Fruit fly (Drosophila melanogaster) whole organism, prepupa: ENCODE results near the gene Gr93b.

ENCODE experiments used
- Blimp-1 ChIP-seq: fragments of 200-800 bp; sonication (Bioruptor generic); optimal IDR thresholded peaks from 3 replicates; lab custom pipeline; 2017; ENCODE audit warnings: missing biosample characterization, missing genetic modification characterization, mild to moderate bottlenecking, moderate library complexity, missing genetic modification reagents
- CG10631 ChIP-seq: fragments of 200-800 bp; sonication (Bioruptor generic); optimal IDR thresholded peaks from 2 replicates; lab custom pipeline; 2016; ENCODE audit warnings: missing biosample characterization, missing genetic modification characterization
- CG10669 ChIP-seq: fragments of 200-800 bp; sonication (Bioruptor generic); optimal IDR thresholded peaks from 3 replicates; lab custom pipeline; 2018; ENCODE audit warnings: missing biosample characterization, mild to moderate bottlenecking, missing genetic modification characterization, moderate library complexity
- CG11294 ChIP-seq: fragments of 200-800 bp; sonication (Bioruptor generic); IDR thresholded peaks from 2 replicates; pipeline ENCODE4 v1.3.6; 2022; ENCODE audit warnings: missing biosample characterization, missing genetic modification characterization
- CG11902 ChIP-seq: fragments of 200-800 bp; sonication (Bioruptor generic); optimal IDR thresholded peaks from 3 replicates; lab custom pipeline; 2016; ENCODE audit warnings: missing biosample characterization, missing genetic modification characterization
- CG15336 ChIP-seq: fragments of 200-800 bp; sonication (Bioruptor generic); IDR thresholded peaks from 2 replicates; pipeline ENCODE4 v1.3.6; 2022; ENCODE audit warnings: missing biosample characterization, missing genetic modification characterization
- CG16779 ChIP-seq: fragments of 200-800 bp; sonication (Bioruptor generic); optimal IDR thresholded peaks from 3 replicates; lab custom pipeline; 2017; ENCODE audit warnings: missing biosample characterization, mild to moderate bottlenecking, missing genetic modification characterization
- CG3032 ChIP-seq: fragments of 200-800 bp; optimal IDR thresholded peaks from 2 replicates; lab custom pipeline; 2019; ENCODE audit warnings: missing biosample characterization, mild to moderate bottlenecking, missing genetic modification characterization, moderate library complexity
- CG31627 ChIP-seq: fragments of 200-800 bp; sonication (Bioruptor generic); optimal IDR thresholded peaks from 3 replicates; lab custom pipeline; 2016; ENCODE audit warnings: missing biosample characterization, missing genetic modification characterization
- CG34406 ChIP-seq: fragments of 200-800 bp; sonication (Bioruptor generic); optimal IDR thresholded peaks from 3 replicates; lab custom pipeline; 2016; ENCODE audit warnings: missing biosample characterization, missing genetic modification characterization
- CG3919 ChIP-seq: fragments of 200-800 bp; sonication (Bioruptor generic); optimal IDR thresholded peaks from 3 replicates; lab custom pipeline; 2016; ENCODE audit warnings: missing biosample characterization, missing genetic modification characterization
- CG4318 ChIP-seq: fragments of 200-800 bp; sonication (Bioruptor generic); optimal IDR thresholded peaks from 3 replicates; lab custom pipeline; 2017; ENCODE audit warnings: missing biosample characterization, mild to moderate bottlenecking, missing genetic modification characterization
- CG6163 ChIP-seq: fragments of 200-800 bp; sonication (Bioruptor generic); IDR thresholded peaks from 3 replicates; pipeline ENCODE4 v1.3.6; 2022; ENCODE audit warnings: missing biosample characterization, missing genetic modification characterization
- CG6276 ChIP-seq: fragments of 200-800 bp; sonication (Bioruptor generic); optimal IDR thresholded peaks from 2 replicates; lab custom pipeline; 2017; ENCODE audit warnings: missing biosample characterization, mild to moderate bottlenecking, missing genetic modification characterization
- CG6792 ChIP-seq: fragments of 200-800 bp; sonication (Bioruptor generic); optimal IDR thresholded peaks from 3 replicates; lab custom pipeline; 2016; ENCODE audit warnings: missing biosample characterization, missing genetic modification characterization
- CG7368 ChIP-seq: fragments of 200-800 bp; sonication (Bioruptor generic); optimal IDR thresholded peaks from 3 replicates; lab custom pipeline; 2016; ENCODE audit warnings: missing biosample characterization, missing genetic modification characterization
- CG8119 ChIP-seq: fragments of 200-800 bp; sonication (Bioruptor generic); IDR thresholded peaks from 3 replicates; pipeline ENCODE4 v1.3.6; 2022; ENCODE audit warnings: missing biosample characterization, missing genetic modification characterization
- CG9139 ChIP-seq: fragments of 200-800 bp; sonication (Bioruptor generic); optimal IDR thresholded peaks from 3 replicates; lab custom pipeline; 2017; ENCODE audit warnings: missing biosample characterization, mild to moderate bottlenecking, missing genetic modification characterization
- Eip75B ChIP-seq: fragments of 200-800 bp; sonication (Bioruptor generic); optimal IDR thresholded peaks from 3 replicates; lab custom pipeline; 2016; ENCODE audit warnings: missing biosample characterization, missing genetic modification characterization
- Eip78C ChIP-seq: fragments of 200-800 bp; sonication (Bioruptor generic); peaks from one replicate; lab custom pipeline; 2016; ENCODE audit warnings: missing biosample characterization, missing genetic modification characterization
- Eip93F ChIP-seq: fragments of 200-800 bp; sonication (Bioruptor generic); optimal IDR thresholded peaks from 2 replicates; lab custom pipeline; 2016; ENCODE audit warnings: missing biosample characterization, mild to moderate bottlenecking, missing genetic modification characterization
- Ets21C ChIP-seq: fragments of 200-800 bp; sonication (Bioruptor generic); optimal IDR thresholded peaks from 3 replicates; lab custom pipeline; 2016; ENCODE audit warnings: missing biosample characterization, missing genetic modification characterization
- Ets96B ChIP-seq: fragments of 200-800 bp; optimal IDR thresholded peaks from 2 replicates; lab custom pipeline; 2019; ENCODE audit warnings: missing biosample characterization, mild to moderate bottlenecking, missing genetic modification characterization, moderate library complexity
- Gug ChIP-seq: fragments of 200-800 bp; sonication (Bioruptor generic); IDR thresholded peaks from 2 replicates; pipeline ENCODE4 v1.3.6; 2022; ENCODE audit warnings: missing biosample characterization, missing genetic modification characterization
- Hr38 ChIP-seq: sonication (Bioruptor generic); optimal IDR thresholded peaks from 2 replicates; lab custom pipeline; 2016; ENCODE audit warnings: missing biosample characterization, missing genetic modification characterization
- Hr39 ChIP-seq: fragments of 200-800 bp; sonication (Bioruptor generic); optimal IDR thresholded peaks from 2 replicates; lab custom pipeline; 2016; ENCODE audit warnings: missing biosample characterization, missing genetic modification characterization
- Hr4 ChIP-seq: fragments of 200-800 bp; sonication (Bioruptor generic); optimal IDR thresholded peaks from 3 replicates; lab custom pipeline; 2016; ENCODE audit warnings: missing biosample characterization, missing genetic modification characterization
- Met ChIP-seq: fragments of 200-800 bp; sonication (Bioruptor generic); optimal IDR thresholded peaks from 3 replicates; lab custom pipeline; 2016; ENCODE audit warnings: missing biosample characterization, missing genetic modification characterization
- OdsH ChIP-seq: fragments of 200-800 bp; sonication (Bioruptor generic); optimal IDR thresholded peaks from 3 replicates; lab custom pipeline; 2016; ENCODE audit warnings: missing biosample characterization, missing genetic modification characterization
- Smox ChIP-seq: fragments of 200-800 bp; sonication (Bioruptor generic); optimal IDR thresholded peaks from 3 replicates; lab custom pipeline; 2016; ENCODE audit warnings: missing biosample characterization, missing genetic modification characterization
- Sox102F ChIP-seq: fragments of 200-800 bp; sonication (Bioruptor generic); optimal IDR thresholded peaks from 2 replicates; lab custom pipeline; 2016; ENCODE audit warnings: missing biosample characterization, mild to moderate bottlenecking, missing genetic modification characterization
- Sox14 ChIP-seq: fragments of 200-800 bp; sonication (Bioruptor generic); optimal IDR thresholded peaks from 3 replicates; lab custom pipeline; 2016; ENCODE audit warnings: missing biosample characterization, missing genetic modification characterization
- acj6 ChIP-seq: fragments of 200-800 bp; sonication (Bioruptor generic); optimal IDR thresholded peaks from 3 replicates; lab custom pipeline; 2016; ENCODE audit warnings: missing biosample characterization, missing genetic modification characterization
- cyc ChIP-seq: fragments of 200-800 bp; sonication (Bioruptor generic); optimal IDR thresholded peaks from 3 replicates; lab custom pipeline; 2016; ENCODE audit warnings: missing biosample characterization, missing genetic modification characterization
- dac ChIP-seq: fragments of 200-800 bp; sonication (Bioruptor generic); optimal IDR thresholded peaks from 2 replicates; lab custom pipeline; 2017; ENCODE audit warnings: missing biosample characterization, mild to moderate bottlenecking, missing genetic modification characterization
- eg ChIP-seq: fragments of 200-800 bp; sonication (Bioruptor generic); IDR thresholded peaks from 3 replicates; pipeline ENCODE4 v1.3.6; 2022; ENCODE audit warnings: missing biosample characterization, missing genetic modification characterization
- esn ChIP-seq: fragments of 200-800 bp; sonication (Bioruptor generic); optimal IDR thresholded peaks from 2 replicates; lab custom pipeline; 2016; ENCODE audit warnings: missing biosample characterization, mild to moderate bottlenecking, missing genetic modification characterization, moderate library complexity
- fd59A ChIP-seq: fragments of 200-800 bp; sonication (Bioruptor generic); optimal IDR thresholded peaks from 2 replicates; lab custom pipeline; 2017; ENCODE audit warnings: missing biosample characterization, mild to moderate bottlenecking, missing genetic modification characterization, missing genetic modification reagents
- fd85E ChIP-seq: fragments of 200-800 bp; sonication (Bioruptor generic); optimal IDR thresholded peaks from 3 replicates; lab custom pipeline; 2016; ENCODE audit warnings: missing biosample characterization, missing genetic modification characterization
- fkh ChIP-seq: fragments of 200-800 bp; sonication (Bioruptor generic); optimal IDR thresholded peaks from 3 replicates; lab custom pipeline; 2017; ENCODE audit warnings: missing biosample characterization, mild to moderate bottlenecking, missing genetic modification characterization, moderate library complexity
- lz ChIP-seq: fragments of 200-800 bp; sonication (Bioruptor generic); optimal IDR thresholded peaks from 3 replicates; lab custom pipeline; 2016; ENCODE audit warnings: missing biosample characterization, missing genetic modification characterization
- net ChIP-seq: fragments of 200-800 bp; sonication (Bioruptor generic); optimal IDR thresholded peaks from 3 replicates; lab custom pipeline; 2016; ENCODE audit warnings: missing biosample characterization, missing genetic modification characterization
- pdm3 ChIP-seq: fragments of 200-800 bp; sonication (Bioruptor generic); optimal IDR thresholded peaks from 3 replicates; lab custom pipeline; 2016; ENCODE audit warnings: missing biosample characterization, missing genetic modification characterization
- salr ChIP-seq, 2 experiments: fragments of 200-800 bp; sonication (Bioruptor generic); optimal IDR thresholded peaks; 3 replicates each; lab custom pipeline; 2016 to 2018; ENCODE audit warnings: missing biosample characterization in 2 of 2, missing genetic modification characterization in 2 of 2, mild to moderate bottlenecking in 1 of 2
- spab ChIP-seq: fragments of 200-800 bp; sonication (Bioruptor generic); optimal IDR thresholded peaks from 2 replicates; lab custom pipeline; 2017; ENCODE audit warnings: missing biosample characterization, mild to moderate bottlenecking, missing genetic modification characterization, missing genetic modification reagents
- topi ChIP-seq: fragments of 200-800 bp; sonication (Bioruptor generic); optimal IDR thresholded peaks from 3 replicates; lab custom pipeline; 2016; ENCODE audit warnings: missing biosample characterization, missing genetic modification characterization
- vri ChIP-seq: fragments of 200-800 bp; sonication (Bioruptor generic); optimal IDR thresholded peaks from 3 replicates; lab custom pipeline; 2016; ENCODE audit warnings: missing biosample characterization, mild to moderate bottlenecking, missing genetic modification characterization

Gr93b gene

DNA sequence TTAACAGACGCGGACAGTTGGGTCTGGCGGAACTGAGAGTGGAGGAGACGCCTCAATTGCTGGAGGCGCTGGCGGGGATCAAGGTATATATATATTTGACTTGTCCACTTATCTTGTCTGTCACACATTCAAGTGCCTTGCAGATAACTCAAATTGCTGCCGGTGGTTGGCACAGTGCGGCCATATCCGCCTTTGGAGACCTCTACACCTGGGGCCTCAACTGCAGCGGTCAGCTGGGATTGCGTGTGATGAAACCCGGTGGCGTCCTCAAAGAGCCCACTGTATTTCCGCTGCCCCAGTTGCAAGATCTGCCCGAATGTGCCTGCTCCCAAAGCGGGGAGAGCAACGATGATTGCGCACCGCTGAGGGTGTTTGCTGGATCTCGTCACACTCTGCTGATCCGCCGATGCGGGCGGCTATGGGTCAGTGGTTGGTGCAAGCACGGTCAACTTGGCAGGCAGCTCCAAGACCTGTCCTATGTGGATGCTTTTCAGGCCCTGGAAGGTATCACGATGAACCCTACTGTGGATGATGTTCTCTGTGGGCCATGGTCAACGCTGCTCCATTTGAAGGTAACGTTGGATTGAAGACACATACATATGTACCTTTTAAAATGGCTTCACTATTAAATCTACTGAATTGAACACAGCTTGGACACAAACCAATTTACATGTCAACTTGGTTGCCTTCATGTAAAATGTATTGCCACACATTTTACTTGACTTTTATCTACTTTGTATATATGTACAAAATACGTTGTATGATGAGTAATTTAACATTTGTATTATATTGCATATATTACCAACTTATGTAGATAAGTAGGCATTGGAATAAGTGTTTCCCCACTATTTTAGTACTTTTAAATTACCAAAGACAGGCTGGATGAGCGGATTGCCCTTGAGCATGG, 45.4 kb upstream of the Gr93b start, which contains the start of gene CG43844 (continued):
- TF ChIP-seq fd59A (GFP tag; lab: Kevin White, UChicago) (no peak), CG10669 (GFP tag; lab: Kevin White, UChicago) (no peak), CG16779 (tag; lab: Kevin White, UChicago) (no peak), dac (GFP tag; lab: Kevin White, UChicago) (no peak), esn (GFP tag; lab: Kevin White, UChicago) (peak; percentile 21), CG34406 (peak; percentile 9), CG9139 (no peak), Ets21C (GFP tag; lab: Kevin White, UChicago) (no peak), CG7368 (GFP tag; lab: Kevin White, UChicago) (peak; percentile 15), eg (GFP tag; lab: Robert Waterston, UW) (no peak), CG11294 (GFP tag; lab: Robert Waterston, UW) (no peak), Hr4 (GFP tag; lab: Kevin White, UChicago) (no peak), Eip78C (GFP tag; lab: Kevin White, UChicago) (peak; percentile 51)

DNA sequence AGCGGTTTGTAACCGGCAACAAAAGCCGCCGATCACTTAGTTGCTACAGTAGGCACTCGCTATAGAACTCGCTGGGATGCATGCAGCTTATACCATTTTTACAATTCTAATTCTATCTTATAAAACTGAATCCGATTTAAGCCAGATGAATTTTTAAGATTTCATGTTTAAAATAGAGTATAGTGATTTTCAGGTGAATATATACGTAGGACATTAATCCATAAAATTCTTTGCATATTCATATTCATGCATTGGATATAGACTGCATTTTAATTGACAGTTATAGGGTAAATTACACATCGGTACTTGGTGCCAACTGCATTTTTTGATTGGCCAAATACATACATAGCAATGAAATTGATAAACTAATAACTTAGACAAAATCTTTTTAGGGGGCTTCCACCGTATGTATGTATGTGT, 44.0 kb upstream of the Gr93b start:
- TF ChIP-seq CG11902 (GFP tag; lab: Kevin White, UChicago) = peak; percentile 47
- no peak for TF ChIP-seq Smox (GFP tag; lab: Kevin White, UChicago)
- no peak for TF ChIP-seq pdm3
- peak; percentile 50 for TF ChIP-seq acj6 (GFP tag; lab: Kevin White, UChicago)
- peak; percentile 29; the same call in 1 of the 2 replicates for TF ChIP-seq Gug (GFP tag; lab: Robert Waterston, UW)
- peak; percentile 11 for TF ChIP-seq spab (GFP tag; lab: Kevin White, UChicago)
- TF ChIP-seq cyc (GFP tag; lab: Kevin White, UChicago) = peak; percentile 65
- peak; percentile 23 for TF ChIP-seq Ets21C (GFP tag; lab: Kevin White, UChicago)
- peak; percentile 45 for TF ChIP-seq CG3032 (tag; lab: Kevin White, UChicago)
- no peak for TF ChIP-seq Hr38
- TF ChIP-seq Blimp-1 = peak; percentile 19
- no peak for TF ChIP-seq Met (GFP tag; lab: Kevin White, UChicago)
- TF ChIP-seq CG34406 = no peak
- TF ChIP-seq CG7368 (GFP tag; lab: Kevin White, UChicago) = peak; percentile 56
- peak; percentile 17 for TF ChIP-seq OdsH (GFP tag; lab: Kevin White, UChicago)
- TF ChIP-seq CG10631 (GFP tag; lab: Kevin White, UChicago) = peak; percentile 25
- TF ChIP-seq net = no peak
- no peak for TF ChIP-seq CG4318 (GFP tag; lab: Kevin White, UChicago)
- TF ChIP-seq CG15336 = peak; percentile 64
- TF ChIP-seq Eip93F (GFP tag; lab: Kevin White, UChicago) = no peak
- TF ChIP-seq topi = peak; percentile 73
- TF ChIP-seq CG6276 (GFP tag; lab: Kevin White, UChicago) = no peak
- TF ChIP-seq fd85E = no peak
- no peak for TF ChIP-seq fkh (GFP tag; lab: Kevin White, UChicago)
- TF ChIP-seq Ets96B (tag; lab: Kevin White, UChicago) = no peak
- TF ChIP-seq CG6163 (GFP tag; lab: Robert Waterston, UW) = peak; percentile 56
- TF ChIP-seq eg (GFP tag; lab: Robert Waterston, UW) = peak; percentile 65; the same call in 2 of the 3 replicates
- TF ChIP-seq CG16779 (tag; lab: Kevin White, UChicago) = peak; percentile 20
- TF ChIP-seq Eip75B (GFP tag; lab: Kevin White, UChicago) = peak; percentile 8
- peak; percentile 66 for TF ChIP-seq CG3919 (GFP tag; lab: Kevin White, UChicago)
- TF ChIP-seq CG8119 (GFP tag; lab: Robert Waterston, UW) = peak; percentile 63; the same call in 2 of the 3 replicates
- peak; percentile 92 for TF ChIP-seq Eip78C (GFP tag; lab: Kevin White, UChicago)
- TF ChIP-seq Sox14 (GFP tag; lab: Kevin White, UChicago) = peak; percentile 47
- peak; percentile 69 for TF ChIP-seq lz (GFP tag; lab: Kevin White, UChicago)
- TF ChIP-seq Sox102F (GFP tag; lab: Kevin White, UChicago) = no peak
- no peak for TF ChIP-seq vri (GFP tag; lab: Kevin White, UChicago)
- TF ChIP-seq CG9139 = no peak
- no peak for TF ChIP-seq fd59A (GFP tag; lab: Kevin White, UChicago)
- no peak for TF ChIP-seq Hr39 (GFP tag; lab: Kevin White, UChicago)
- TF ChIP-seq Hr4 (GFP tag; lab: Kevin White, UChicago) = peak; percentile 27
- TF ChIP-seq CG31627 = peak; percentile 60
- TF ChIP-seq CG6792 = peak; percentile 33
- no peak for TF ChIP-seq salr (GFP tag; optimal IDR thresholded peaks at IDR 0.05; lab: Kevin White, UChicago)
